Worm (Caenorhabditis elegans) whole organism, L4 larva: ENCODE data around the gene str-86.

ENCODE experiments used
- F10B5.3 ChIP-seq: sonication (generic microtip); optimal IDR thresholded peaks from 2 replicates; lab custom pipeline; 2016; ENCODE audit warnings: mild to moderate bottlenecking, missing genetic modification characterization, missing compliant biosample characterization
- F49E8.2 ChIP-seq: sonication (generic microtip); optimal IDR thresholded peaks from 2 replicates; lab custom pipeline; 2016; ENCODE audit warnings: missing compliant biosample characterization, mild to moderate bottlenecking, missing genetic modification characterization, borderline replicate concordance
- T26A8.4 ChIP-seq: fragments of 200-800 bp; sonication (Bioruptor generic); IDR thresholded peaks from 2 replicates; pipeline ENCODE4 v1.3.6; 2022; ENCODE audit warnings: missing genetic modification characterization, missing compliant biosample characterization
- Y105C5A.15 ChIP-seq: fragments of 200-800 bp; sonication (Bioruptor generic); IDR thresholded peaks from 2 replicates; pipeline ENCODE4 v1.3.6; 2022; ENCODE audit warnings: missing genetic modification characterization, missing compliant biosample characterization
- Y75B8A.6 ChIP-seq: fragments of 200-800 bp; sonication (Bioruptor generic); IDR thresholded peaks from 2 replicates; pipeline ENCODE4 v1.3.6; 2022; ENCODE audit warnings: missing genetic modification reagents, missing genetic modification characterization, missing compliant biosample characterization
- aha-1 ChIP-seq: fragments of 150-350 bp; peaks from one replicate; lab custom pipeline; 2014; ENCODE audit warnings: missing biosample characterization, missing genetic modification characterization
- arid-1 ChIP-seq: fragments of 200-800 bp; sonication (Bioruptor generic); conservative IDR thresholded peaks from 2 replicates; pipeline ENCODE4 v1.3.6; 2022; ENCODE audit warnings: missing genetic modification reagents, missing genetic modification characterization, missing compliant biosample characterization
- ceh-28 ChIP-seq: fragments of 150-350 bp; optimal IDR thresholded peaks from 2 replicates; lab custom pipeline; 2014; ENCODE audit warnings: missing biosample characterization, missing genetic modification reagents, missing genetic modification characterization
- ceh-32 ChIP-seq: sonication (generic microtip); optimal IDR thresholded peaks from 2 replicates; lab custom pipeline; 2016; ENCODE audit warnings: mild to moderate bottlenecking, missing genetic modification characterization, missing compliant biosample characterization; ENCODE audit not compliant: poor library complexity
- ceh-44 ChIP-seq: fragments of 200-800 bp; sonication (Bioruptor generic); IDR thresholded peaks from 2 replicates; pipeline ENCODE4 v1.3.6; 2022; ENCODE audit warnings: missing genetic modification reagents, missing genetic modification characterization, missing compliant biosample characterization
- ces-1 ChIP-seq: fragments of 150-350 bp; sonication (generic microtip); optimal IDR thresholded peaks from 4 replicates; lab custom pipeline; 2014; ENCODE audit warnings: missing biosample characterization, missing genetic modification reagents, missing genetic modification characterization
- daf-12 ChIP-seq: fragments of 150-350 bp; optimal IDR thresholded peaks from 2 replicates; lab custom pipeline; 2014; ENCODE audit warnings: missing biosample characterization, missing genetic modification reagents, missing genetic modification characterization
- dmd-8 ChIP-seq: fragments of 200-800 bp; sonication (Bioruptor generic); IDR thresholded peaks from 2 replicates; pipeline ENCODE4 v1.3.6; 2022; ENCODE audit warnings: missing genetic modification characterization, missing compliant biosample characterization
- dmd-9 ChIP-seq: fragments of 200-800 bp; sonication (Bioruptor generic); IDR thresholded peaks from 2 replicates; pipeline ENCODE4 v1.3.6; 2022; ENCODE audit warnings: missing genetic modification reagents, missing genetic modification characterization, missing compliant biosample characterization
- fkh-10 ChIP-seq: fragments of 150-350 bp; optimal IDR thresholded peaks from 2 replicates; lab custom pipeline; 2014; ENCODE audit warnings: missing biosample characterization, missing genetic modification reagents, missing genetic modification characterization
- hlh-11 ChIP-seq: fragments of 200-800 bp; sonication (Bioruptor generic); optimal IDR thresholded peaks from 2 replicates; lab custom pipeline; 2018; ENCODE audit warnings: mild to moderate bottlenecking, missing genetic modification characterization, missing compliant biosample characterization
- hlh-30 ChIP-seq: sonication (generic microtip); optimal IDR thresholded peaks from 2 replicates; lab custom pipeline; 2017; ENCODE audit warnings: antibody characterized with exemption, mild to moderate bottlenecking, missing genetic modification characterization, missing compliant biosample characterization; ENCODE audit not compliant: insufficient read depth
- lin-1 ChIP-seq: fragments of 200-800 bp; sonication (Bioruptor generic); IDR thresholded peaks from 2 replicates; pipeline ENCODE4 v1.3.6; 2022; ENCODE audit warnings: missing genetic modification reagents, missing genetic modification characterization, missing compliant biosample characterization
- lin-13 ChIP-seq: fragments of 150-350 bp; optimal IDR thresholded peaks from 2 replicates; lab custom pipeline; 2014; ENCODE audit warnings: missing biosample characterization, missing genetic modification reagents, missing genetic modification characterization
- lin-29 ChIP-seq: fragments of 200-800 bp; sonication (Bioruptor generic); IDR thresholded peaks from 2 replicates; pipeline ENCODE4 v1.3.6; 2022; ENCODE audit warnings: missing genetic modification reagents, missing genetic modification characterization, missing compliant biosample characterization
- lin-39 ChIP-seq: fragments of 150-350 bp; optimal IDR thresholded peaks from 2 replicates; lab custom pipeline; 2014; ENCODE audit warnings: missing biosample characterization, missing genetic modification reagents, missing genetic modification characterization
- mdl-1 ChIP-seq, 2 experiments: fragments of 150-350 bp in 1 of 2; sonication (generic microtip) in 1 of 2; optimal IDR thresholded peaks; 2 replicates each; lab custom pipeline; 2014 to 2017; ENCODE audit warnings: missing biosample characterization in 2 of 2, missing genetic modification characterization in 2 of 2
- nhr-10 ChIP-seq: fragments of 150-350 bp; optimal IDR thresholded peaks from 2 replicates; lab custom pipeline; 2014; ENCODE audit warnings: missing biosample characterization, missing genetic modification characterization
- nhr-102 ChIP-seq: sonication (generic microtip); optimal IDR thresholded peaks from 2 replicates; lab custom pipeline; 2016; ENCODE audit warnings: mild to moderate bottlenecking, missing genetic modification characterization, moderate library complexity, missing compliant biosample characterization
- nhr-11 ChIP-seq: fragments of 150-350 bp; optimal IDR thresholded peaks from 2 replicates; lab custom pipeline; 2014; ENCODE audit warnings: missing biosample characterization, missing genetic modification characterization
- nhr-111 ChIP-seq: fragments of 200-800 bp; sonication (Bioruptor generic); optimal IDR thresholded peaks from 2 replicates; lab custom pipeline; 2018; ENCODE audit warnings: mild to moderate bottlenecking, missing genetic modification characterization, missing compliant biosample characterization
- nhr-25 ChIP-seq: sonication (generic microtip); optimal IDR thresholded peaks from 2 replicates; lab custom pipeline; 2017; ENCODE audit warnings: missing genetic modification characterization, mild to moderate bottlenecking, missing compliant biosample characterization, antibody characterized with exemption, moderate library complexity, borderline replicate concordance; ENCODE audit not compliant: insufficient read depth
- nhr-28 ChIP-seq: fragments of 150-350 bp; optimal IDR thresholded peaks from 2 replicates; lab custom pipeline; 2014; ENCODE audit warnings: missing biosample characterization, missing genetic modification characterization
- nhr-41 ChIP-seq: fragments of 200-800 bp; sonication (Bioruptor generic); IDR thresholded peaks from 2 replicates; pipeline ENCODE4 v1.3.6; 2022; ENCODE audit warnings: missing genetic modification reagents, missing genetic modification characterization, missing compliant biosample characterization
- rbr-2 ChIP-seq: sonication (generic microtip); optimal IDR thresholded peaks from 2 replicates; lab custom pipeline; 2016; ENCODE audit warnings: missing genotype, missing genetic modification characterization, missing compliant biosample characterization
- snpc-1.2 ChIP-seq: fragments of 200-800 bp; sonication (Bioruptor generic); IDR thresholded peaks from 2 replicates; pipeline ENCODE4 v1.3.6; 2022; ENCODE audit warnings: missing genetic modification reagents, missing genetic modification characterization, missing compliant biosample characterization
- tra-1 ChIP-seq: fragments of 200-800 bp; sonication (Bioruptor generic); IDR thresholded peaks from 2 replicates; pipeline ENCODE4 v1.3.6; 2022; ENCODE audit warnings: missing genetic modification reagents, missing genetic modification characterization, missing compliant biosample characterization
- unc-62 ChIP-seq, 3 experiments: fragments of 150-350 bp in 1 of 3; sonication (generic microtip); optimal IDR thresholded peaks in 2 of 3; peaks in 1 of 3; 1 replicate in 1 of 3; 2 replicates in 2 of 3; lab custom pipeline; 2014 to 2017; ENCODE audit warnings: missing biosample characterization in 3 of 3, missing genetic modification characterization in 3 of 3, missing genetic modification reagents in 3 of 3, missing genotype in 1 of 3
- ztf-11 ChIP-seq: fragments of 150-350 bp; optimal IDR thresholded peaks from 2 replicates; lab custom pipeline; 2014; ENCODE audit warnings: missing biosample characterization, missing genetic modification characterization
- ztf-7 ChIP-seq: fragments of 150-350 bp; optimal IDR thresholded peaks from 2 replicates; lab custom pipeline; 2014; ENCODE audit warnings: missing biosample characterization, missing genetic modification characterization

The str-86 gene

DNA sequence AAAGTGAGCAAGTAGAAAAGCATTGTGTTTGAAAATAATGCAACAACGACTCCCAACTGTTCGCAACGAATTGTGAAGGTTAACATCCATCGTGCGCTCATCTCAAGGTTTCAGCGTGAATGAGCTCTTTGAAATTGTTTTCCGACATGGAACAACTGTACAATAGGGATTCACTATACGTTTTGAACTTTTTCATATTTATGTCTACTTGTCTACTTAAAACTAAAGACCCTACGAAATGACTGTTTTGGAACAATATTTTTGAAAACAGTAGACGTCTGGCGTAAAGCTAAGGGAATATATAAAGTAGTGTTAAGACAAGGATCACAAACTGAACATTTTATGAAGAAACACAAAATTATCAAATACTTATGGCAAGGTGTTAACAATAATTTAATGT is at the start of gene str-86:
str-86 (minus strand) TSS at position 101 of the 400 bp plus-strand sequence.
- TF ChIP-seq nhr-10 (tag; lab: Kevin White, UChicago) = no peak
- no peak for TF ChIP-seq rbr-2 (tag; lab: Kevin White, UChicago)
- no peak for TF ChIP-seq nhr-25 (tag; lab: Kevin White, UChicago)
- no peak for TF ChIP-seq dmd-8 (GFP tag; lab: Robert Waterston, UW)
- TF ChIP-seq Y75B8A.6 = no peak
- no peak for TF ChIP-seq F49E8.2 (tag; lab: Kevin White, UChicago)
- no peak for TF ChIP-seq ceh-44 (GFP tag; lab: Robert Waterston, UW)
- TF ChIP-seq nhr-102 (tag; lab: Kevin White, UChicago) = no peak
- no peak for TF ChIP-seq nhr-111 (GFP tag; lab: Kevin White, UChicago)
- no peak for TF ChIP-seq ceh-32 (tag; lab: Kevin White, UChicago)
- TF ChIP-seq nhr-41 (GFP tag; lab: Robert Waterston, UW) = no peak
- no peak for TF ChIP-seq dmd-9 (GFP tag; lab: Robert Waterston, UW)

DNA sequence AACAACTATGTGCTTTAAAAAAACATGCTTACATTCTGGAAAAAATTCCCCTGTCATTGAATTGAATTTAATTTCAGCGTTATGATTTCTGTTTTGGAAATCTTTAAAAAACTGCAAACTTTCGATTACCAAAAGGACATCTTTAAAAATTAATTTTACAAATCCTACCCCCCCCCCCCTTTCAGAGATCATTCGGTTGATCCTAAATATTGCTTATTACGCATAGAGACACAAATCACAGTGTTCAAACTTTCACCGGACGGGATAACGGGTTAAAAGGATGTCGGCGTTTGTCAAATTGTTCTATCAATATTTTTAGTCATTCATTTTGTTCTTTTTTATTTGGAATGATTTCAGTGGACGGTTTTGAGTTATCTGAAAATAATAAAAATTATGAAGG is 49.8 kb upstream of the str-86 start, which contains the start of gene C25E10.4:
C25E10.4 (plus strand) TSS at position 301 of the 400 bp plus-strand sequence.
- peak; percentile 37 for TF ChIP-seq aha-1 (tag; lab: Kevin White, UChicago)
- TF ChIP-seq ztf-7 (tag; lab: Kevin White, UChicago) = no peak
- no peak for TF ChIP-seq hlh-30 (tag; lab: Kevin White, UChicago)
- no peak for TF ChIP-seq ces-1 (GFP tag; lab: Kevin White, UChicago)
- TF ChIP-seq, all 104 proteins: peak for 1

DNA sequence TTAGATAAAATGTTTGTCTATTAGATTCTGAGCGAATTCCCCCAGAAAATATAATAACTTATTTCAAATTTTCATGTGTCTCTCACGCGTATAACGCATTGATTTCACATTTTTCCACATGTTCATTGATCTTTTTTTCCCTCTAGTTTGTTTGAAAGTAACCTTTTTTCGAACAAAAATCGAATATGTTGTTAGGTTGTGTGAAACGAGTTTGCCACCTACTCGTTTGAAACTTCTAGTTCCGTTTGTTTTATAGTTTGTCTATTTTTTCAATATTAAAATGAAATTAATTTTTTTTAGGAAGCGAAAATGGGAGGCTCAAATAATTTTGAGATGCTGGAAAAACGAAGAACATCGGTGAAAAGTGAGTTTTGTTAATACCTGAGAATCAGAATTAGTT is 46.7 kb upstream of the str-86 start, which contains the start of gene C25E10.5:
C25E10.5 (plus strand) TSS at position 301 of the 400 bp plus-strand sequence.
- TF ChIP-seq hlh-30 (tag; lab: Kevin White, UChicago) (no peak), tra-1 (no peak), dmd-8 (GFP tag; lab: Robert Waterston, UW) (no peak), lin-1 (GFP tag; lab: Robert Waterston, UW) (no peak), unc-62 (GFP tag; optimal IDR thresholded peaks at IDR 0.05 in 1 of 2; lab: Kevin White, UChicago) (no peak), unc-62 (tag; optimal IDR thresholded peaks at IDR 0.05; lab: Kevin White, UChicago) (no peak), lin-29 (no peak), nhr-11 (tag; lab: Kevin White, UChicago) (no peak), lin-13 (no peak), snpc-1.2 (no peak), arid-1 (GFP tag; lab: Robert Waterston, UW) (no peak), lin-39 (tag; lab: Kevin White, UChicago) (no peak), T26A8.4 (GFP tag; lab: Robert Waterston, UW) (no peak), F10B5.3 (no peak), ztf-11 (no peak), nhr-41 (GFP tag; lab: Robert Waterston, UW) (no peak), nhr-28 (tag; lab: Kevin White, UChicago) (no peak)

DNA sequence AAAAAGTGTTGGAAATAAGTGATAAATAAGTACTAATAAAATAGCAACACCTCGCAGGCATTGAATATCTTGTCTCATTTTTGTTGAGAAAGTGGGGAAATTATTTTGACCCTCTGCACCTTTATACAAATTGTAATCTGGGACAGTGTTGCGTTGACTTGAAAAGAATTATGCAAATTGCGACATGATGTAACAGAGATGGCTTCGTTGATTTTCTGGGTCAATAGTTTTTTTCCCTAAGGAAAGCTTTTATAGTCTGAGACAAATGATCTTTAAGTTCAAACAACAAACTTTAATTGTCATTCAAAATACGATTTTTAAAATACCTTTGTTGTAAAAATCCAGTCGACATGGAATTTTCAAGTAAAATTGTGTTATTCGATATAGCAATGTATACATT is 41.2 kb upstream of the str-86 start, which contains the start of gene bus-1:
bus-1 (minus strand) TSS at position 101 of the 400 bp plus-strand sequence.
- no peak for TF ChIP-seq ceh-28 (tag; lab: Kevin White, UChicago)
- peak in 1 of 2 experiments; percentile 58 for TF ChIP-seq unc-62 (GFP tag; optimal IDR thresholded peaks at IDR 0.05 in 1 of 2; lab: Kevin White, UChicago)
- no peak for TF ChIP-seq unc-62 (tag; optimal IDR thresholded peaks at IDR 0.05; lab: Kevin White, UChicago)

- no peak for TF ChIP-seq ceh-44 (GFP tag; lab: Robert Waterston, UW)
- TF ChIP-seq Y105C5A.15 (GFP tag; lab: Robert Waterston, UW) = no peak
- no peak for TF ChIP-seq arid-1 (GFP tag; lab: Robert Waterston, UW)
- no peak for TF ChIP-seq ztf-7 (tag; lab: Kevin White, UChicago)
- no peak for TF ChIP-seq daf-12 (tag; lab: Kevin White, UChicago)
- no peak for TF ChIP-seq fkh-10 (GFP tag; lab: Kevin White, UChicago)
- no peak for TF ChIP-seq hlh-11 (tag; lab: Kevin White, UChicago)
- TF ChIP-seq mdl-1 (tag; optimal IDR thresholded peaks at IDR 0.05; lab: Kevin White, UChicago) = no peak
- TF ChIP-seq, all 104 proteins: peak for 0
Observed at ce11 chrV:9022078-9022477, 38.6 kb upstream of the str-86 start, which contains the start of gene oac-41. Gene oac-41, minus strand, starts transcription at chrV:9022178.
